Worm (Caenorhabditis elegans) whole organism, L3 larva: Measurements from ENCODE around the gene srd-54.

ENCODE experiments used
- ceh-16 ChIP-seq: sonication (generic microtip); optimal IDR thresholded peaks from 2 replicates; lab custom pipeline; 2017; ENCODE audit warnings: missing biosample characterization, missing genetic modification characterization
- egl-27 ChIP-seq: sonication (generic microtip); optimal IDR thresholded peaks from 4 replicates; lab custom pipeline; 2017; ENCODE audit warnings: missing biosample characterization, missing genetic modification reagents, missing genetic modification characterization
- elt-3 ChIP-seq, 3 experiments: fragments of 150-350 bp in 1 of 3; sonication (generic microtip) in 2 of 3; optimal IDR thresholded peaks; 2 replicates in 2 of 3; 4 replicates in 1 of 3; lab custom pipeline; 2014 to 2017; ENCODE audit warnings: missing biosample characterization in 3 of 3, missing genetic modification characterization in 3 of 3
- nfya-1 ChIP-seq: sonication (generic microtip); optimal IDR thresholded peaks from 2 replicates; lab custom pipeline; 2017; ENCODE audit warnings: missing genetic modification characterization, mild to moderate bottlenecking, missing compliant biosample characterization, antibody characterized with exemption, moderate library complexity; ENCODE audit not compliant: insufficient read depth
- nhr-23 ChIP-seq: fragments of 150-350 bp; optimal IDR thresholded peaks from 2 replicates; lab custom pipeline; 2014; ENCODE audit warnings: missing biosample characterization, missing genetic modification reagents, missing genetic modification characterization
- nhr-237 ChIP-seq: fragments of 150-350 bp; optimal IDR thresholded peaks from 2 replicates; lab custom pipeline; 2014; ENCODE audit warnings: missing biosample characterization, missing genetic modification characterization
- nhr-77 ChIP-seq: fragments of 150-350 bp; optimal IDR thresholded peaks from 2 replicates; lab custom pipeline; 2014; ENCODE audit warnings: missing biosample characterization, missing genetic modification characterization
- skn-1 ChIP-seq: fragments of 150-350 bp; optimal IDR thresholded peaks from 2 replicates; lab custom pipeline; 2014; ENCODE audit warnings: missing biosample characterization, missing genetic modification characterization
- unc-39 ChIP-seq: sonication (generic microtip); optimal IDR thresholded peaks from 4 replicates; lab custom pipeline; 2017; ENCODE audit warnings: missing biosample characterization, missing genetic modification characterization

DNA sequence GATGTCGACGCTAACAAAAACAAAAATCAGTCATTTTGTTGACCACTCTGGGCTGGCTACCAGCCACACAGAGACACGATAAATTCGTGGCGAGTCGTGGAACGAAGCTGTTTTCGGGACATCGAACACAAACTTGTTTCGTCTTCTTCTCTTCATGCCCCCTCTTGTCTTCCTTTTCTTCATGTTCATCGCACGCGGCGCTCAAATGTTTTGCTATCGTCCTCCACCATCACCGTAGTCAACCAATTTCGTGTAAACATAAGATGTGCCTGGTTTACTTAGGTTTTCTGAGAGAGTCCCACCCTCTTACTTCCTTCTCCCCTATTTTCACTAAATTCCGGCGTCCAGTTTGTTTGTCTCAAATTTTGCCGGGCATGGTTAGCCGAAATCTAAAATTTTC lies 42.1 kb upstream of the srd-54 start:
- TF ChIP-seq nhr-237 (tag; lab: Kevin White, UChicago): no peak
- no peak for TF ChIP-seq nhr-77 (tag; lab: Kevin White, UChicago)
- TF ChIP-seq nfya-1: no peak
- TF ChIP-seq elt-3 (tag; optimal IDR thresholded peaks at IDR 0.05; lab: Kevin White, UChicago): no peak
- TF ChIP-seq skn-1 (tag; lab: Kevin White, UChicago): no peak
- TF ChIP-seq egl-27 (tag; lab: Kevin White, UChicago): no peak
- peak; percentile 15 for TF ChIP-seq nhr-23 (tag; lab: Kevin White, UChicago)
- no peak for TF ChIP-seq unc-39
- TF ChIP-seq ceh-16 (tag; lab: Kevin White, UChicago): no peak
